Worm (Caenorhabditis elegans): Measurements from ENCODE around the gene F56B3.6.
"Not testable (repeated sequence)": the region's sequence is repeated elsewhere in the genome, so short reads cannot be mapped to it uniquely, and the experiment has no call there.

F56B3.6 gene

DNA sequence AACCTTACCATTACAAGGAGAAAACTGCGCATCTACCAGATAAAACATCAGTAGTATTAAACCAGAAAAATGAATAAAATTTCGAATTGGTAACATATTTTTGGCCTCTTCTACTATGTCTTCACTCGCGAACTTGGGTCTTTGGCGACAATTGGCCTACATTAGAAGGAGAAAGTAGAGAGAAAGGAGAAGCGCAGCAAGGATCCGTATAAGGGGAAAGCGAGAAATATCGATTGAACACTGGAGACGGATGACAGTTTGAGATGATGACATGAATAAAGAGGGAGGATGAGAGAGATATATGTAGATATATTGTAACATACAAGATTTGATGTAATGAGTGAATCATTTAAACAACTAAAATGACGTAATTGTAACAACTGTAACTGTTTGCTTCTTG, 19.5 kb upstream of the F56B3.6 start, which contains the start of gene F56B3.2:
Gene F56B3.2 (minus strand): TSS at position 273 of the 400 bp plus-strand sequence.
- no peak for TF ChIP-seq grh-1 (GFP tag; IDR thresholded peaks at IDR 0.05)
- no peak for TF ChIP-seq lin-35 (GFP tag; optimal IDR thresholded peaks at IDR 0.05)
- TF ChIP-seq aha-1 (tag; optimal IDR thresholded peaks at IDR 0.05), result no peak
- no peak for TF ChIP-seq sup-37 (GFP tag; optimal IDR thresholded peaks at IDR 0.05)
- TF ChIP-seq hpl-2 (GFP tag; optimal IDR thresholded peaks at IDR 0.05), result no peak
- TF ChIP-seq blmp-1 (tag; optimal IDR thresholded peaks at IDR 0.05), result peak; percentile 100
- TF ChIP-seq aly-2 (tag; optimal IDR thresholded peaks at IDR 0.05), result no peak
- TF ChIP-seq dpl-1 (GFP tag; optimal IDR thresholded peaks at IDR 0.05), result no peak

DNA sequence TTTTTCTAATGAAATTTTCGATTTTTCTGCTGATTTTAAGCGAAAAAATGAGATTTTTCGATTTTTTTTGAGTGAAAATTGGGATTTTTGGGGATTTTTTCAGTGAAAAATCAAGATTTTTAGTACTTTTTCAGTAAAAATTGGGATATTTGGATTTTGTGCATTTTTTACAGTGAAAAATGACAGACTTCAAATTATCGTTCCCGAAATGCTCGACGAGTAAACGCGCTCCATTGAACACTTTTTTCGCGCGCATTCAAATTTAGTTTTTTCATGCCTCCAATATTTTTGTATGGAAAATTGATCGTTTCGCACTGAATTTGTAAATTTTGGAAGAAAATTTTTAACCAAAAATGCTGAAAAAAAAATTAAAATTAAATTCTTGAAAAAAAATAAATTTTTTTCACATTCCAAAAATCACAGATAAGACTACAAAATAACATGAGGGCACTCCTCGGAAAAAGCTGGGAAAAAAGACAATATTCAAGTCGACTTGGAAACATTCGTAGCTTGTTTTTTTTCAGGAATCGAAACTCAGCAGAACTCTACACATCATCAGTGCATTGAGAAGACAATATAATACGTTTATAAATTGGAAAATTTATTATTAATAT, 17.8 kb upstream of the F56B3.6 start:
- TF ChIP-seq isw-1 (GFP tag; IDR thresholded peaks at IDR 0.05) (peak; percentile 15; the same call in 1 of the 2 replicates), efl-1 (optimal IDR thresholded peaks at IDR 0.05) (peak in 1 of 2 experiments; percentile 57), efl-1 (GFP tag; optimal IDR thresholded peaks at IDR 0.05 in 1 of 2) (peak; percentile 67 to 95), lin-35 (GFP tag; optimal IDR thresholded peaks at IDR 0.05) (peak; percentile 32 to 44), dpl-1 (GFP tag; optimal IDR thresholded peaks at IDR 0.05) (peak; percentile 27 to 59 (median 54)), nhr-85 (tag) (peak; percentile 17)

DNA sequence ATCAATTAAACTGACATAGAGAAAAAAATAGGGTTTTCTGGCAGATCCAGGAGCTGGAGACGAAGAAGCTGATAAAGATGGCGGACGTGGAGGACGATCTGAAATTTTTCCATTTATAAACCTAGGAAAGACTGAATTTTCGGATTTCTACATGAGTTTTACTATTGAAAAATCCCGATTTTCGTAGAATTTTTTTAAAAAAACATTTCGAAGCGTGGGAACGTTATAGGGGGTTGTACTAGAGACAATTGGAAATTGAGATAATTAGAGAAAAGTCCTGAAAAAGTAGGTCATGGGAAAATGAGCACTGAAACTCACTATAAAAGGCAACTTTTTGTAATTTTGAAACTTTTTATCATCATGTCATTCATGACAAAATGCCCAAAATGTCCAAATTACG, 16.8 kb upstream of the F56B3.6 start, which contains the start of gene F56B3.9:
Gene F56B3.9 (plus strand): TSS at position 301 of the 400 bp plus-strand sequence.
- not testable (repeated sequence) for TF ChIP-seq C16A3.4, ceh-82, fos-1 (tag; optimal IDR thresholded peaks at IDR 0.05)

DNA sequence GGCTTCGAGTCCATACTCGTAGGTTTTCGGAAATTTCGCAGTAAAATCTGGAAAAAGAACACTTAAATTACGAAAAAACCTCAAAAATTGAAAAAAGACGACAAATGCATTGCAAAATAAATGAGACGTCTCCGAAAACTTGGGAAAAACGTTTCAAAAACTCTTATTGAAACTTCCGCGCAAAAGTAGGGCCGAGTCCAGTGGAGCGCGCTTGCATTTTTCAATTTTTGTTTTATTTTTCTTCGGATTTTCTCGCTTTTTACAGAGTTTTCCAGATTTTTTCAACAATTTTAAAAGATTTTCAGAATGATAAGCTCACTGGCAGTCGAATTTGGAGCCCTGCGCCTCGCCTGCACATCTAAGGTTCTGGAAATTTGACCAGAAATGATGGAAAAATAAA, 14.9 kb upstream of the F56B3.6 start, which contains the start of gene mrpl-2:
Gene mrpl-2 (plus strand): TSS at position 307 of the 400 bp plus-strand sequence.
- TF ChIP-seq sup-37 (GFP tag; optimal IDR thresholded peaks at IDR 0.05) (no peak), lin-35 (GFP tag; optimal IDR thresholded peaks at IDR 0.05) (peak; percentile 80 to 92), isw-1 (GFP tag; IDR thresholded peaks at IDR 0.05) (no peak), efl-3 (GFP tag; optimal IDR thresholded peaks at IDR 0.05) (no peak), ceh-82 (tag; optimal IDR thresholded peaks at IDR 0.05) (peak in 1 of 3 experiments; percentile 15), jun-1 (tag; optimal IDR thresholded peaks at IDR 0.05) (no peak), lin-14 (GFP tag; optimal IDR thresholded peaks at IDR 0.05) (no peak), blmp-1 (tag; optimal IDR thresholded peaks at IDR 0.05) (no peak), dsc-1 (tag; optimal IDR thresholded peaks at IDR 0.05) (peak; percentile 4), Y116A8C.19 (tag; optimal IDR thresholded peaks at IDR 0.05; ENCODE audit: borderline replicate concordance) (no peak), ztf-11 (tag; optimal IDR thresholded peaks at IDR 0.05) (no peak), lsy-2 (tag; optimal IDR thresholded peaks at IDR 0.05) (peak in 1 of 2 experiments; percentile 60), nhr-237 (tag; optimal IDR thresholded peaks at IDR 0.05) (no peak), egl-13 (tag; optimal IDR thresholded peaks at IDR 0.05) (no peak), hpl-2 (GFP tag; optimal IDR thresholded peaks at IDR 0.05) (no peak), mdl-1 (tag; optimal IDR thresholded peaks at IDR 0.05) (no peak), alr-1 (tag; optimal IDR thresholded peaks at IDR 0.05; ENCODE audit: borderline replicate concordance) (no peak), skn-1 (tag; optimal IDR thresholded peaks at IDR 0.05) (peak; percentile 40), efl-1 (optimal IDR thresholded peaks at IDR 0.05) (peak; percentile 57 to 87), efl-1 (GFP tag; optimal IDR thresholded peaks at IDR 0.05 in 1 of 2) (peak; percentile 91 to 99), ztf-4 (tag; optimal IDR thresholded peaks at IDR 0.05) (no peak), dpl-1 (GFP tag; optimal IDR thresholded peaks at IDR 0.05) (peak; percentile 82 to 90 (median 86))

DNA sequence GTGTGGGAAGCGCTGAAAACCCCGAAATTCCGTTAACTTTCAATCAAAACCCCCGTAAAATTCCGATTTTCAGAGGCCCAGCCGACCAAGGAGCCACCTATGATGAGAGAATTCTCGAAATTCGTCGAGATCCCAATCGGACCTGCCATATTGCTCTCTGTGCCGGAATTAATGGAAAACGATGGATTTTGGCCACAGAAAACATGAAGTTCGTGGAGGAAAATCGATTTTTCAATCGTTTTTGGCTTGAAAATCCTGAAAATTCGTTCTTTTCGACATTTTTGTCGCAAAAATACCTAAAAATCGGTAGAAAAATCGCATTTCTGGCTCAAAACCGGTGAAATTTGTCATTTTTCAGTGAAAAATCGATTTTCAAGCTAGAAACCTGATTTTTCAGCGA, 14.3 kb upstream of the F56B3.6 start:
- no peak for TF ChIP-seq grh-1 (GFP tag; IDR thresholded peaks at IDR 0.05)
- no peak for TF ChIP-seq efl-1 (optimal IDR thresholded peaks at IDR 0.05)
- peak in 1 of 2 experiments; percentile 90 for TF ChIP-seq efl-1 (GFP tag; optimal IDR thresholded peaks at IDR 0.05 in 1 of 2)
- TF ChIP-seq mdl-1 (tag; optimal IDR thresholded peaks at IDR 0.05), result no peak
- TF ChIP-seq nhr-85 (tag), result no peak
- no peak for TF ChIP-seq nhr-11 (tag; optimal IDR thresholded peaks at IDR 0.05)

DNA sequence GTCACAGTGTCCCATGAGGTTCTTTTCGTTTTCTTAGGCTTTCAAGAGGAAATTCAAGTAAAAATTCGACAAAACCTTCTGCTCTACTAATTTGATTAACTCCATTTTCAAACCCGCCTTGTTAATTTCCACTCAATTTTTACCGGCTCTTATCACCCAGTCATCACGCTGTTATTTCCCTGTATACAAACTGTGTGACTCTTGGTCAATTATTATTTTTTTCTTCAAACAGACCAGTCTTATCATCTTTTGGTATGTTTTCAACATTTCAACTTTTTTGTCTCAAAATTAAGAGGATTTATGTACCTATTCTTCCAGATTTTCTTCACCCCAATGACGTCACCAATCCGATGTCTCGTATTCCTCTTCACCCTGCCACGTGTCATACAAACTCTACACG, 9.4 kb upstream of the F56B3.6 start, which contains the start of gene ugt-52:
Gene ugt-52 (plus strand): TSS at position 301 of the 400 bp plus-strand sequence.
- no peak for TF ChIP-seq jun-1 (tag; optimal IDR thresholded peaks at IDR 0.05)
- no peak for TF ChIP-seq tbx-2 (tag; optimal IDR thresholded peaks at IDR 0.05)
- TF ChIP-seq unc-98 (GFP tag; IDR thresholded peaks at IDR 0.05), result no peak
- no peak for TF ChIP-seq lin-13 (GFP tag; optimal IDR thresholded peaks at IDR 0.05)
- TF ChIP-seq elt-2 (tag; optimal IDR thresholded peaks at IDR 0.05), result peak; percentile 0
- no peak for TF ChIP-seq alr-1 (tag; optimal IDR thresholded peaks at IDR 0.05; ENCODE audit: borderline replicate concordance)
- no peak for TF ChIP-seq efl-1 (optimal IDR thresholded peaks at IDR 0.05)
- peak in 1 of 2 experiments; percentile 61 for TF ChIP-seq efl-1 (GFP tag; optimal IDR thresholded peaks at IDR 0.05 in 1 of 2)

Measured in whole organism, L1 larva.